Worm (Caenorhabditis elegans) whole organism, L2 larva: ENCODE measurements around the gene ocr-3.

ENCODE experiments used
- aly-2 ChIP-seq: fragments of 150-350 bp; optimal IDR thresholded peaks from 2 replicates; lab custom pipeline; 2014; ENCODE audit warnings: missing biosample characterization, missing genetic modification characterization
- blmp-1 ChIP-seq: sonication (generic microtip); optimal IDR thresholded peaks from 2 replicates; lab custom pipeline; 2017; ENCODE audit warnings: missing genetic modification characterization, mild to moderate bottlenecking, missing compliant biosample characterization, antibody characterized with exemption, moderate library complexity; ENCODE audit not compliant: insufficient read depth
- ceh-82 ChIP-seq: fragments of 150-350 bp; optimal IDR thresholded peaks from 2 replicates; lab custom pipeline; 2014; ENCODE audit warnings: missing biosample characterization, missing genetic modification characterization
- egl-27 ChIP-seq: sonication (generic microtip); optimal IDR thresholded peaks from 3 replicates; lab custom pipeline; 2017; ENCODE audit warnings: missing biosample characterization, missing genetic modification reagents, missing genetic modification characterization
- elt-3 ChIP-seq: sonication (generic microtip); optimal IDR thresholded peaks from 2 replicates; lab custom pipeline; 2017; ENCODE audit warnings: missing biosample characterization, missing genetic modification characterization
- lsy-2 ChIP-seq, 2 experiments: fragments of 150-350 bp in 1 of 2; sonication (generic microtip) in 1 of 2; optimal IDR thresholded peaks; 2 replicates each; lab custom pipeline; 2014 to 2017; ENCODE audit warnings: missing biosample characterization in 2 of 2, missing genetic modification characterization in 2 of 2
- nhr-77 ChIP-seq: fragments of 150-350 bp; optimal IDR thresholded peaks from 2 replicates; lab custom pipeline; 2014; ENCODE audit warnings: missing biosample characterization, missing genetic modification characterization
- snpc-4 ChIP-seq: fragments of 150-350 bp; optimal IDR thresholded peaks from 2 replicates; lab custom pipeline; 2014; ENCODE audit warnings: missing biosample characterization, missing genetic modification characterization
- zag-1 ChIP-seq: fragments of 150-350 bp; optimal IDR thresholded peaks from 2 replicates; lab custom pipeline; 2014; ENCODE audit warnings: missing biosample characterization, missing genetic modification characterization
- ztf-11 ChIP-seq: sonication (generic microtip); optimal IDR thresholded peaks from 2 replicates; lab custom pipeline; 2017; ENCODE audit warnings: missing biosample characterization, missing genetic modification characterization

ce11 chrX:15148389-15148788 is 20.1 kb upstream of the ocr-3 start:
- TF ChIP-seq ztf-11 (tag; lab: Kevin White, UChicago), result no peak
- TF ChIP-seq blmp-1 (tag; lab: Kevin White, UChicago), result no peak
- TF ChIP-seq aly-2 (tag; lab: Kevin White, UChicago), result no peak
- TF ChIP-seq nhr-77 (tag; lab: Kevin White, UChicago), result no peak
- no peak for TF ChIP-seq snpc-4 (tag; lab: Kevin White, UChicago)
- no peak for TF ChIP-seq ceh-82
- TF ChIP-seq zag-1 (tag; lab: Kevin White, UChicago), result no peak
- TF ChIP-seq lsy-2 (tag; optimal IDR thresholded peaks at IDR 0.05; lab: Kevin White, UChicago), result no peak
- TF ChIP-seq egl-27 (tag; lab: Kevin White, UChicago), result no peak
- no peak for TF ChIP-seq elt-3 (tag; lab: Kevin White, UChicago)
